Fruit fly (Drosophila melanogaster) whole organism, embryonic: Measurements from ENCODE around the gene salr.
A peak's percentile ranks its signal among the peaks of the same experiment; 100 is the strongest.

ENCODE experiments used
- B-H1 ChIP-seq: fragments of 200-800 bp; sonication (Bioruptor generic); IDR thresholded peaks from 3 replicates; pipeline ENCODE4 v1.3.6; 2022; ENCODE audit warnings: missing biosample characterization, missing genetic modification characterization
- Blimp-1 ChIP-seq: fragments of 200-800 bp; sonication (Bioruptor generic); optimal IDR thresholded peaks from 3 replicates; lab custom pipeline; 2018; ENCODE audit warnings: missing biosample characterization, missing genetic modification characterization, mild to moderate bottlenecking, moderate library complexity, missing genetic modification reagents
- CG10431 ChIP-seq: fragments of 200-800 bp; sonication (Bioruptor generic); optimal IDR thresholded peaks from 3 replicates; lab custom pipeline; 2018; ENCODE audit warnings: missing biosample characterization, mild to moderate bottlenecking, missing genetic modification characterization
- CG10979 ChIP-seq: fragments of 200-800 bp; sonication (Bioruptor generic); optimal IDR thresholded peaks from 2 replicates; lab custom pipeline; 2018; ENCODE audit warnings: missing biosample characterization, mild to moderate bottlenecking, missing genetic modification characterization, moderate library complexity
- CG11560 ChIP-seq: fragments of 200-800 bp; sonication (Bioruptor generic); IDR thresholded peaks from 3 replicates; pipeline ENCODE4 v1.3.6; 2022; ENCODE audit warnings: missing biosample characterization, missing genetic modification characterization
- CG11723 ChIP-seq: fragments of 200-800 bp; sonication (Bioruptor generic); optimal IDR thresholded peaks from 2 replicates; lab custom pipeline; 2017; ENCODE audit warnings: missing biosample characterization, mild to moderate bottlenecking, missing genetic modification characterization
- CG12155 ChIP-seq: fragments of 200-800 bp; sonication (Bioruptor generic); optimal IDR thresholded peaks from 3 replicates; lab custom pipeline; 2016; ENCODE audit warnings: missing biosample characterization, missing genetic modification characterization
- CG1233 ChIP-seq: fragments of 200-800 bp; sonication (Bioruptor generic); optimal IDR thresholded peaks from 4 replicates; lab custom pipeline; 2018; ENCODE audit warnings: missing biosample characterization, mild to moderate bottlenecking, missing genetic modification characterization
- CG14965 ChIP-seq: fragments of 200-800 bp; sonication (Bioruptor generic); optimal IDR thresholded peaks from 2 replicates; lab custom pipeline; 2016; ENCODE audit warnings: missing biosample characterization, missing genetic modification characterization, borderline replicate concordance
- CG16815 ChIP-seq: fragments of 200-800 bp; sonication (Bioruptor generic); optimal IDR thresholded peaks from 3 replicates; lab custom pipeline; 2017; ENCODE audit warnings: missing biosample characterization, mild to moderate bottlenecking, missing genetic modification characterization
- CG17359 ChIP-seq: fragments of 200-800 bp; sonication (Bioruptor generic); optimal IDR thresholded peaks from 3 replicates; lab custom pipeline; 2018; ENCODE audit warnings: missing biosample characterization, mild to moderate bottlenecking, missing genetic modification characterization, moderate library complexity
- CG17612 ChIP-seq: fragments of 200-800 bp; sonication (Bioruptor generic); IDR thresholded peaks from 2 replicates; pipeline ENCODE4 v1.3.6; 2022; ENCODE audit warnings: missing biosample characterization, missing genetic modification characterization
- CG17802 ChIP-seq: fragments of 200-800 bp; sonication (Bioruptor generic); optimal IDR thresholded peaks from 2 replicates; lab custom pipeline; 2018; ENCODE audit warnings: missing biosample characterization, mild to moderate bottlenecking, missing genetic modification characterization, moderate library complexity
- CG2202 ChIP-seq: fragments of 200-800 bp; sonication (Bioruptor generic); optimal IDR thresholded peaks from 2 replicates; lab custom pipeline; 2018; ENCODE audit warnings: missing biosample characterization, mild to moderate bottlenecking, missing genetic modification characterization
- CG2889 ChIP-seq: fragments of 200-800 bp; sonication (Bioruptor generic); IDR thresholded peaks from 3 replicates; pipeline ENCODE4 v1.3.6; 2022; ENCODE audit warnings: missing biosample characterization, missing genetic modification characterization
- CG30431 ChIP-seq: fragments of 200-800 bp; sonication (Bioruptor generic); optimal IDR thresholded peaks from 2 replicates; lab custom pipeline; 2017; ENCODE audit warnings: missing biosample characterization, missing genetic modification characterization
- CG3281 ChIP-seq: fragments of 200-800 bp; sonication (Bioruptor generic); optimal IDR thresholded peaks from 3 replicates; lab custom pipeline; 2017; ENCODE audit warnings: missing biosample characterization, mild to moderate bottlenecking, missing genetic modification characterization
- CG3847 ChIP-seq: fragments of 200-800 bp; sonication (Bioruptor generic); IDR thresholded peaks from 2 replicates; pipeline ENCODE4 v1.3.6; 2022; ENCODE audit warnings: missing biosample characterization, missing genetic modification characterization
- CG4328 ChIP-seq: fragments of 200-800 bp; sonication (Bioruptor generic); optimal IDR thresholded peaks from 3 replicates; lab custom pipeline; 2017; ENCODE audit warnings: missing biosample characterization, missing genetic modification reagents, missing genetic modification characterization
- CG4404 ChIP-seq: fragments of 200-800 bp; sonication (Bioruptor generic); IDR thresholded peaks from 2 replicates; pipeline ENCODE4 v1.3.6; 2022; ENCODE audit warnings: missing biosample characterization, missing genetic modification characterization
- CG5180 ChIP-seq: fragments of 200-800 bp; sonication (Bioruptor generic); optimal IDR thresholded peaks from 3 replicates; lab custom pipeline; 2017; ENCODE audit warnings: missing biosample characterization, missing genetic modification characterization, mild to moderate bottlenecking, moderate library complexity, missing genetic modification reagents
- CG7271 ChIP-seq: fragments of 200-800 bp; sonication (Bioruptor generic); optimal IDR thresholded peaks from 2 replicates; lab custom pipeline; 2018; ENCODE audit warnings: missing biosample characterization, mild to moderate bottlenecking, missing genetic modification characterization, moderate library complexity
- Dip3 ChIP-seq: fragments of 200-800 bp; sonication (Bioruptor generic); optimal IDR thresholded peaks from 3 replicates; lab custom pipeline; 2016; ENCODE audit warnings: missing biosample characterization, missing genetic modification characterization
- Doc3 ChIP-seq: fragments of 200-800 bp; sonication (Bioruptor generic); IDR thresholded peaks from 3 replicates; pipeline ENCODE4 v1.3.6; 2022; ENCODE audit warnings: missing biosample characterization, missing genetic modification characterization; ENCODE audit not compliant: partially characterized antibody
- E2f2 ChIP-seq: fragments of 200-800 bp; sonication (Bioruptor generic); IDR thresholded peaks from 2 replicates; pipeline ENCODE4 v1.3.6; 2022; ENCODE audit warnings: missing biosample characterization, missing genetic modification characterization
- HLH3B ChIP-seq: fragments of 200-800 bp; sonication (Bioruptor generic); IDR thresholded peaks from 2 replicates; pipeline ENCODE4 v1.3.6; 2022; ENCODE audit warnings: missing biosample characterization, missing genetic modification characterization
- HLHmδ ChIP-seq: fragments of 200-800 bp; sonication (Bioruptor generic); optimal IDR thresholded peaks from 2 replicates; lab custom pipeline; 2018; ENCODE audit warnings: missing biosample characterization, mild to moderate bottlenecking, missing genetic modification characterization, moderate library complexity
- Hey ChIP-seq: fragments of 200-800 bp; sonication (Bioruptor generic); optimal IDR thresholded peaks from 3 replicates; lab custom pipeline; 2018; ENCODE audit warnings: missing biosample characterization, mild to moderate bottlenecking, missing genetic modification characterization
- Hmr ChIP-seq: fragments of 200-800 bp; sonication (Bioruptor generic); optimal IDR thresholded peaks from 3 replicates; lab custom pipeline; 2017; ENCODE audit warnings: mild to moderate bottlenecking, missing biosample characterization, missing genetic modification reagents, missing genetic modification characterization
- Sin3A ChIP-seq: fragments of >200 bp; optimal IDR thresholded peaks from 2 replicates; lab custom pipeline; 2018
- Sry-β ChIP-seq: fragments of 200-800 bp; sonication (Bioruptor generic); optimal IDR thresholded peaks from 2 replicates; lab custom pipeline; 2018; ENCODE audit warnings: missing biosample characterization, mild to moderate bottlenecking, missing genetic modification characterization, moderate library complexity
- TFAM ChIP-seq: fragments of 200-800 bp; sonication (Bioruptor generic); optimal IDR thresholded peaks from 2 replicates; lab custom pipeline; 2017; ENCODE audit warnings: missing biosample characterization, missing genetic modification characterization, inconsistent platforms
- amos ChIP-seq: fragments of 200-800 bp; sonication (Bioruptor generic); IDR thresholded peaks from 2 replicates; pipeline ENCODE4 v1.3.6; 2022; ENCODE audit warnings: missing biosample characterization, missing genetic modification characterization; ENCODE audit not compliant: partially characterized antibody
- dati ChIP-seq: fragments of 200-800 bp; sonication (Bioruptor generic); IDR thresholded peaks from 2 replicates; pipeline ENCODE4 v1.3.6; 2022; ENCODE audit warnings: missing biosample characterization, missing genetic modification characterization
- dpn ChIP-seq, 2 experiments: fragments of 200-800 bp; sonication (Bioruptor generic); optimal IDR thresholded peaks; 3 replicates each; lab custom pipeline; 2016; ENCODE audit warnings: missing biosample characterization in 2 of 2, missing genetic modification characterization in 2 of 2
- emc ChIP-seq: fragments of 200-800 bp; sonication (Bioruptor generic); optimal IDR thresholded peaks from 2 replicates; lab custom pipeline; 2016; ENCODE audit warnings: missing biosample characterization, missing genetic modification characterization
- grau ChIP-seq: fragments of 200-800 bp; optimal IDR thresholded peaks from 3 replicates; lab custom pipeline; 2019; ENCODE audit warnings: missing biosample characterization, mild to moderate bottlenecking, missing genetic modification characterization, moderate library complexity
- gsb ChIP-seq: fragments of 200-800 bp; sonication (Bioruptor generic); IDR thresholded peaks from 2 replicates; pipeline ENCODE4 v1.3.6; 2022; ENCODE audit warnings: missing biosample characterization, missing genetic modification characterization
- gt ChIP-seq: fragments of 200-800 bp; sonication (Bioruptor generic); IDR thresholded peaks from 2 replicates; pipeline ENCODE4 v1.3.6; 2022; ENCODE audit warnings: missing biosample characterization, missing genetic modification characterization
- h ChIP-seq: fragments of >200 bp; optimal IDR thresholded peaks from 2 replicates; lab custom pipeline; 2017
- her ChIP-seq: fragments of 200-800 bp; sonication (Bioruptor generic); optimal IDR thresholded peaks from 2 replicates; lab custom pipeline; 2016; ENCODE audit warnings: missing biosample characterization, missing genetic modification characterization
- kah ChIP-seq: fragments of 200-800 bp; sonication (Bioruptor generic); optimal IDR thresholded peaks from 2 replicates; lab custom pipeline; 2018; ENCODE audit warnings: missing biosample characterization, mild to moderate bottlenecking, missing genetic modification characterization
- lmd ChIP-seq: fragments of 200-800 bp; sonication (Bioruptor generic); IDR thresholded peaks from 2 replicates; pipeline ENCODE4 v1.3.6; 2022; ENCODE audit warnings: missing biosample characterization, missing genetic modification characterization
- luna ChIP-seq: fragments of 200-800 bp; sonication (Bioruptor generic); optimal IDR thresholded peaks from 2 replicates; lab custom pipeline; 2016; ENCODE audit warnings: missing biosample characterization, missing genetic modification characterization
- mirr ChIP-seq: fragments of 200-800 bp; sonication (Bioruptor generic); optimal IDR thresholded peaks from 3 replicates; lab custom pipeline; 2018; ENCODE audit warnings: missing biosample characterization, mild to moderate bottlenecking, missing genetic modification characterization
- nmo ChIP-seq: fragments of 200-800 bp; sonication (Bioruptor generic); optimal IDR thresholded peaks from 2 replicates; lab custom pipeline; 2018; ENCODE audit warnings: missing biosample characterization, mild to moderate bottlenecking, missing genetic modification characterization, moderate library complexity
- pnt ChIP-seq: fragments of 200-800 bp; sonication (Bioruptor generic); optimal IDR thresholded peaks from 3 replicates; lab custom pipeline; 2016; ENCODE audit warnings: missing biosample characterization, missing genetic modification characterization
- pros ChIP-seq: fragments of 200-800 bp; sonication (Bioruptor generic); optimal IDR thresholded peaks from 3 replicates; lab custom pipeline; 2019; ENCODE audit warnings: missing biosample characterization, mild to moderate bottlenecking, missing genetic modification characterization, moderate library complexity
- row ChIP-seq: fragments of 200-800 bp; sonication (Bioruptor generic); IDR thresholded peaks from 3 replicates; pipeline ENCODE4 v1.3.6; 2022; ENCODE audit warnings: missing biosample characterization, missing genetic modification characterization
- tap ChIP-seq: fragments of 200-800 bp; optimal IDR thresholded peaks from 3 replicates; lab custom pipeline; 2019; ENCODE audit warnings: missing biosample characterization, mild to moderate bottlenecking, missing genetic modification characterization, moderate library complexity
- wek ChIP-seq: fragments of 200-800 bp; sonication (Bioruptor generic); optimal IDR thresholded peaks from 3 replicates; lab custom pipeline; 2018; ENCODE audit warnings: missing biosample characterization, mild to moderate bottlenecking, missing genetic modification characterization, moderate library complexity
- zf30C ChIP-seq: fragments of 200-800 bp; sonication (Bioruptor generic); optimal IDR thresholded peaks from 3 replicates; lab custom pipeline; 2018; ENCODE audit warnings: missing biosample characterization, mild to moderate bottlenecking, missing genetic modification characterization

salr gene

dm6 chr2L:11417502-11417901, 58.8 kb downstream of the salr start (continued):
- TF ChIP-seq CG14965 (no peak), dpn (GFP tag; optimal IDR thresholded peaks at IDR 0.05; lab: Kevin White, UChicago) (peak in 1 of 2 experiments; percentile 42), CG1233 (GFP tag; lab: Kevin White, UChicago) (no peak), dati (GFP tag; lab: Robert Waterston, UW) (no peak), tap (tag; lab: Kevin White, UChicago) (no peak), gsb (GFP tag; lab: Robert Waterston, UW) (no peak), luna (GFP tag; lab: Kevin White, UChicago) (no peak), mirr (no peak), pros (no peak), CG2202 (tag; lab: Kevin White, UChicago) (peak; percentile 57), CG2889 (no peak), Dip3 (GFP tag; lab: Kevin White, UChicago) (no peak), CG17612 (GFP tag; lab: Robert Waterston, UW) (no peak), CG3281 (no peak), zf30C (GFP tag; lab: Kevin White, UChicago) (peak; percentile 35), Hey (tag; lab: Kevin White, UChicago) (no peak), her (no peak), CG12155 (GFP tag; lab: Kevin White, UChicago) (peak; percentile 43), lmd (GFP tag; lab: Robert Waterston, UW) (0 out of 2 replicates have a peak, but pooled peaks have one; percentile 29), emc (no peak), CG30431 (GFP tag; lab: Kevin White, UChicago) (peak; percentile 54), B-H1 (GFP tag; lab: Robert Waterston, UW) (no peak), Blimp-1 (peak; percentile 54), amos (GFP tag; lab: Robert Waterston, UW) (no peak), CG11723 (no peak), kah (no peak), CG5180 (GFP tag; lab: Kevin White, UChicago) (no peak), grau (peak; percentile 42), wek (GFP tag; lab: Kevin White, UChicago) (no peak), row (peak; percentile 65; the same call in 2 of the 3 replicates), E2f2 (GFP tag; lab: Robert Waterston, UW) (0 out of 2 replicates have a peak, but pooled peaks have one; percentile 13), pnt (GFP tag; lab: Kevin White, UChicago) (peak; percentile 36), gt (GFP tag; lab: Robert Waterston, UW) (no peak), CG4404 (GFP tag; lab: Robert Waterston, UW) (peak; percentile 60), CG17802 (tag; lab: Kevin White, UChicago) (no peak), Sry-β (no peak), CG10979 (tag; lab: Kevin White, UChicago) (peak; percentile 65), Doc3 (no peak), HLH3B (GFP tag; lab: Robert Waterston, UW) (no peak), nmo (GFP tag; lab: Kevin White, UChicago) (peak; percentile 45), Sin3A (lab: Kevin White, UChicago) (no peak), CG16815 (peak; percentile 56), HLHmδ (no peak), TFAM (no peak), CG7271 (tag; lab: Kevin White, UChicago) (peak; percentile 16), CG11560 (tag; lab: Robert Waterston, UW) (no peak), CG4328 (no peak), CG3847 (no peak), CG10431 (GFP tag; lab: Kevin White, UChicago) (no peak), h (no peak), CG17359 (tag; lab: Kevin White, UChicago) (no peak), Hmr (GFP tag; lab: Kevin White, UChicago) (no peak)
